Fruit fly (Drosophila melanogaster) Kc167 (cell line): ENCODE measurements around the gene CG11619.

ENCODE experiments used
- Myc ChIP-seq: fragments of >200 bp; optimal IDR thresholded peaks from 2 replicates; lab custom pipeline; 2017; ENCODE audit warnings: missing external identifiers
- Sin3A ChIP-seq: fragments of >200 bp; optimal IDR thresholded peaks from 2 replicates; lab custom pipeline; 2018; ENCODE audit warnings: missing external identifiers
- h ChIP-seq: fragments of >200 bp; optimal IDR thresholded peaks from 3 replicates; lab custom pipeline; 2018; ENCODE audit warnings: missing external identifiers
- insv ChIP-seq: fragments of >200 bp; optimal IDR thresholded peaks from 3 replicates; lab custom pipeline; 2018; ENCODE audit warnings: missing external identifiers
- psq ChIP-seq: fragments of >200 bp; optimal IDR thresholded peaks from 2 replicates; lab custom pipeline; 2017; ENCODE audit warnings: missing external identifiers
- ttk ChIP-seq: sonication (Bioruptor generic); optimal IDR thresholded peaks from 2 replicates; lab custom pipeline; 2017; ENCODE audit warnings: missing external identifiers

The CG11619 gene

DNA sequence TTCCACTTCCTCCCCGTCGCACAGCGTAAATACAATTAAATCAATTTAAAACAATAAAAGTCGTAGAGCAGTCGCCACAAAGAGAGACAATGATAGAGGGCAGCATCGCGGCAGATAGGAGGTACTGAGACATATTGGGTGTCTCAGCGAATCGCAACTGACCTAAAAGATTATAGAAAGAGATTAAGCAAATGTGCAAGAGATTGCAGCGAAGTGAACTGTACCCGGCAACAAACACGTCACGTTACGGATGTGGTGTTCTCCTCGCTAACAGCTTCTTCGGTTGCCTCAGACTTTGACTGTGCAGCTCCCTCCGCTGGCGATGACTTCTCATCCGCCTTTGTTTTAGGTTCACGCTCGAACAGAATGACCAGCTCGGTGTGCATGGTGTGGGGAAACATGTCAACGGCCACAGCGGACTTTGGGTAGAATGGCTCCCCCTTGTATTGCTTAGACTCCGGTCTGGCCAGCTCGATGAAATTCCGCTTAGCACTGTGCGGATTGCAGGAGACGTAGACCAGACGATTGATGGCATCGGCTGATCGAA is 10.2 kb upstream of the CG11619 start:
- TF ChIP-seq Myc (lab: Kevin White, UChicago) (no peak), Sin3A (lab: Kevin White, UChicago) (no peak), psq (no peak), ttk (lab: Kevin White, UChicago) (no peak), insv (lab: Kevin White, UChicago) (no peak), h (no peak)

DNA sequence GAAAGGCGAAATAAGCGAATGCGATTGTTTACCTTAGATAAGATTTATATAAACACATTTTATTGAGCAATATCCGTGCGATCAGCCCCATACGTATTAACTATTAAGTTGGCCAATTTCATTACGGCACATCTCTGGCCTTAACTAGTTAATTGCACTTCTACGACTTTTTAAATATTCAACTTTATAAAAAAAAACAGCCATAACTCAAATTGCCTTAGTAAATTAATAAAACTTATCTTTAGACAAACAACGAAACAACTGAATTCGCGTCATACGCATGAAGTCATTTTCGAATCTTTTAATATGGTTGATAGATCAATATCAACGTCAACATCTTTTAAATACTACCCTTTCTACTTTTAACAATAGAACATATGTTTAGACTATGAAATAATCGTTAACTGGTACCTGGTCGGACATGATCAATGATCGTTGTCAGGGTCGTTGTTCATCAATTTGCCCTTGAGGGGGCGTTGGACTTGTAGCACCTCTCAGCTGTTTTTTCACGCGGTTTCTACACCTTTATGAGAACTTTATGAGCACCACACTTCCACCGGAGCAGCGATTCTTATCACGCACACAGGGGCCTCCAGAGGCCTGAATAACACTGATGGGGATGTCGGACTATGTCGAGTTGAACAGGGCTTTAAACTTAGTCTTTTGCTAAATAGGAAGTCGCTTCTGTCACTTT is 9.6 kb upstream of the CG11619 start, which contains the start of gene CG18135:
CG18135 (minus strand) TSS at position 694 of the 694 bp plus-strand sequence.
- TF ChIP-seq ttk (lab: Kevin White, UChicago) (no peak), insv (lab: Kevin White, UChicago) (no peak), Myc (lab: Kevin White, UChicago) (no peak), Sin3A (lab: Kevin White, UChicago) (no peak), h (no peak), psq (no peak)

dm6 chr3L:18996774-18997589 is 8.9 kb upstream of the CG11619 start:
- TF ChIP-seq Myc (lab: Kevin White, UChicago), result no peak
- TF ChIP-seq Sin3A (lab: Kevin White, UChicago), result no peak
- no peak for TF ChIP-seq h
- no peak for TF ChIP-seq psq
- no peak for TF ChIP-seq insv (lab: Kevin White, UChicago)
- no peak for TF ChIP-seq ttk (lab: Kevin White, UChicago)

DNA sequence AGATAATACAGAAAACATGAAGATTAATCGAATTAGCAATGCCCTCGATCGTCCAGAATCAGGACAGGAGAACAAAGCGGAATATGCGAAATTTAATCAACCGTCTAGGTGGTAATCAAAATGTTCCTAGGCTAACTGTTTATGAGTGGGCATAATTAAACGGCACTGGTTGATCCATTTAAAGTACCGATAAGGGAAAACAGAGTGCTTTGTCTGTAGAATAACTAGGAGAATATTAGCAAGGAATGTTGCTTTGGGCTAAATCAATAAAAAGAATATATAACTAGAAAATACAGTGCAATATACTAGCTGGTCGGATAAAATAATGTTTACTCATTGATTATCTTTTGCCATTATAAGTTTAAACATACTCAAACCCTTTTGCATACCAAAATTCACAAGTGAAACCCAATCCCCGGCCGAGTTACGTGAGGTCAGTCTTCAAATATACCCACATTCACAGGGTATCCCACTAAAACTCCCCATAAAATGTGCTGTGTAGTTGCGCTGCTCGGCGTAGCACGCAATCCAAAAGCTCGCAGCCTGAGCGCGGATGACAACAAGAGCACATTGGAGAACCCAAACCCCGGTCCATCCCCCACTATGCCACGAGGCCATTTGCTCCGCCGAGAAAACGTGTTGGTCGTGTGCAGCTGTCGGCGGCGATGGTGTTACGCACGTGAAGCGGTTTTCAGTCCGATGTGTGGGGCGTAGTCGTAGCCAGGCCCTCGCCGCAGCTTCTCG is 8.1 kb upstream of the CG11619 start:
- TF ChIP-seq h, result no peak
- TF ChIP-seq psq, result no peak
- no peak for TF ChIP-seq insv (lab: Kevin White, UChicago)
- no peak for TF ChIP-seq Myc (lab: Kevin White, UChicago)
- no peak for TF ChIP-seq ttk (lab: Kevin White, UChicago)

DNA sequence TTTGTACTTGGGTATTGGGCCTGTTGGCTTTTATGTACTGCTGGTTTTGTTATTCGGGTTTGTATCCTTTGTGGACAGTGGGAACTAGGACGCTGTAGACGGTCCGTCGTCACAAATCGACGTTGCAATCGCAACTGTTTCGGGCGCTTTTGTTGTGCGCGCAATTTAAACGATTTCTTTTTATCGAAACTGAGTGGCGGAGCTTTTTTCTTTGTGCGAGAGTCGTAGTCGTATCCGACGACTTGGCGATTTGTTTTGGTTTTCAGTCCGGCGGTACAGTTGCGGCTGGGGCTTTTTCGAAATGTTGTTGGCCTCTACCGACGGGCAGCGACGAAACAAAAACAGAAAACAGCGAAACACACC is 7.5 kb upstream of the CG11619 start:
- no peak for TF ChIP-seq h
- TF ChIP-seq psq, result no peak
- TF ChIP-seq insv (lab: Kevin White, UChicago), result no peak
- TF ChIP-seq Sin3A (lab: Kevin White, UChicago), result no peak
- TF ChIP-seq Myc (lab: Kevin White, UChicago), result no peak
- no peak for TF ChIP-seq ttk (lab: Kevin White, UChicago)

DNA sequence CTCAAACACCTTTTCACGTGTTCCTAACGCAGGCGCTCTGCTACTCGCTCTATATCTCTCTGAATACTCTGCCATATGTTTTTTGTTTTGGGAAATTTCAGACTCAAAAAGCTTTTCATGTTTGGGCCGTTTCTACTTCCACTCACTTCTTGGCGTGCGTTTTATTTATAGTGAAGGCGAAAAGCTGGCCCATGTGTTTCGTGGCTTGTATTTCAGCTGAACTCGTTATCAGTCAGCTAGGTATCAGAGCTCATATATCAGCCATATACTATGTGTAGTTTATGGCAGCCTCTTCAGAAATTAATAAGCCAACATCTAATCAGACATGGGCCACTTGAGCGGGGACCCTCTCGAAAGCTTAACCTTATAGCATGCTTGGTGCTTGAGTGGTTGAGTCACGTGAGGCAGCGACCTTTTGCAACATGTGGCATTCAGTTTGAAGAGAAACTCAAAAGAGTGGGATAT is 6.4 kb upstream of the CG11619 start:
- TF ChIP-seq ttk (lab: Kevin White, UChicago), result no peak

DNA sequence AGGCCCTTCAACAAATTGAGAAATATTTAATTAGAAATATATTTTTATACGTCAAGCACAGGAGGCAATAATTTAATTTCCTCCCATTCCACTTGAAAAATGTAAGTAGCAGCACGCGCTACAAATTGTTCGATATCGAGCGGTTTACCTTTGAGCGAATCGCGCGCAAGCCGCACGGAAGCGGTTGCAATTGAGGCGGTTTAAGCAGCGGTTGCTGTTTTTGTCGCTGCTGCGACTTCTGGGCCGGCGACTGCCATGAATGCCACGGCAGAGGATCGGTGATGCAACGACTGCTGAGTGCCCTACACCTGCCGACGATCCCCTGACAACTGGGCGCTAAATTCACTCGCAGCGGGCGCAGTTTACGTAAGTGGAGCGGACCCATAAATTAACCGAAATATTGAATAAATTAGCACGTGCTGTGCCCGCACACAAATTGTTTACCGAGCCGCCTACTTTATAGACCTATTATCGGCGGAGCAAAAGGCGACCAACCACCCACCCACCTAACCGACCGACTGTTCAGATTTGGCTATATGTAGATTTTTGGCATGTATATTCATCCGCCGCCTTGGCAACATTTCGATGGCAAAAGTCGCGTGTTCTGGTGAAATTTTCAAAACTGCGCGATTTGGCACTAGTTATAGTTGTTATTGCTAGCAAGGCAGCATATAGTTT is 5.6 kb upstream of the CG11619 start:
- TF ChIP-seq insv (lab: Kevin White, UChicago) (no peak), h (no peak), psq (no peak), Myc (lab: Kevin White, UChicago) (no peak), ttk (lab: Kevin White, UChicago) (no peak), Sin3A (lab: Kevin White, UChicago) (no peak)

DNA sequence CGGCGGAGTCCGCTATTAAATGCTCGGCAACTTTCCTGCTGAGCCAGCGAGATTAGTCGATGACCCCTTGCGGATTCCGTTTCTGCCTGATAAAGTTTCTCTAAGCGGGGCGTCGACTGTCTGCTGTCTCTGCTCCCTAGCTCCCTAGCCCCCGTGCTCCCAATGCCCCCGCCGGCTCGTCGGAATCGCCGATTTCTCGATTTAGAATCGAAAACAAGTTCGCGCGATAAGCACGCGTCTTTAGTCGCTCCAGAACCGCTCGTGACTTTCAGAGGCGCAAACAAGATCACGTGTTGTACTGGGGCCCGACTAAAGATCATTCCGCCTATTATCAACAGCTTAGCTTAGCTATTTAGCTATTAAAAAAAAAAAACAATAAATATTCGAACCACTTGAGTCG is 4.7 kb upstream of the CG11619 start:
- TF ChIP-seq ttk (lab: Kevin White, UChicago) (no peak), Myc (lab: Kevin White, UChicago) (no peak), Sin3A (lab: Kevin White, UChicago) (no peak), h (no peak), psq (no peak), insv (lab: Kevin White, UChicago) (no peak)

DNA sequence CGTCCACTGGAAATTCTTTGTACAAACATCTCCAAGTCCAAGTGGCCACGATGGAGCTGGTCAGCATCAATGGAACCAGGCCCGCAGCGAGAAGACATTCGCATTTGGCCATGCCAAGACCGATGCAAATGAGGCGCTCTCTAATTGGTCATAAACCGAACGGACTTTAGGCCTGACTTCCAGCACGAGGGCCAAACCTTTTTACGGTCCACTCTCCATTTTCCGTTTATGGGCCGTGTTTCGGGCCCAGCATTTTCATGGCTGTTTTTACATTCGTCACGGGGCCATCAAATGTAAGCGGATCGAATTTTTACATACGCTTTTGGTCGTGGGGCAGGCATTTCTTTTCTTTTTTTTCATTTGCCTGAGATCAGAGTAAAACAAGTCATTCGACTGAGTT is 1.5 kb upstream of the CG11619 start, which contains the start of gene CG34256:
CG34256 (minus strand) TSS at position 205 of the 400 bp plus-strand sequence.
- TF ChIP-seq insv (lab: Kevin White, UChicago) (no peak), ttk (lab: Kevin White, UChicago) (no peak), Sin3A (lab: Kevin White, UChicago) (no peak), Myc (lab: Kevin White, UChicago) (no peak), h (no peak), psq (no peak)

DNA sequence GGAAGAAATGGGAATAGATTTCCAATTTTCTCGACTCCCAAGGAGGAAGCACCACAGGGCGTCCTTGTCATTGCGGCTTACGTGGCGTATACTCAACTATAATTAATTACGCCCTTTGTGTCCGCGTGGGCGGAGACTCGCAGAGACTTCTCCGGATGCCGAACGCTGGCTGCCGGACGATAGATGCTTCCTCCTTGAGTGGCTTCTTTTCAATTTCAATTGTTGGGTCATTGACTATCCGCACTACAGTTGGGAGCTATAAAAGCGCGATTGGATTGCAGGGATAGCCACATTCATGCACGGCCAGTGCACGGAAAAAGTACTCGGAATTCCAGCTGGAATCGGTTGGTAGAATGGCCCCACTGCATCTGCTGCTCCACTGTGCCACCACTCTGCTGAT is 3.5 kb downstream of the CG11619 start, which contains the start of gene CG14075:
CG14075 (plus strand) TSS at position 301 of the 400 bp plus-strand sequence.
- TF ChIP-seq Sin3A (lab: Kevin White, UChicago), result no peak
- TF ChIP-seq insv (lab: Kevin White, UChicago), result no peak
- TF ChIP-seq h, result no peak
- TF ChIP-seq psq, result no peak
- TF ChIP-seq ttk (lab: Kevin White, UChicago), result no peak
- no peak for TF ChIP-seq Myc (lab: Kevin White, UChicago)

DNA sequence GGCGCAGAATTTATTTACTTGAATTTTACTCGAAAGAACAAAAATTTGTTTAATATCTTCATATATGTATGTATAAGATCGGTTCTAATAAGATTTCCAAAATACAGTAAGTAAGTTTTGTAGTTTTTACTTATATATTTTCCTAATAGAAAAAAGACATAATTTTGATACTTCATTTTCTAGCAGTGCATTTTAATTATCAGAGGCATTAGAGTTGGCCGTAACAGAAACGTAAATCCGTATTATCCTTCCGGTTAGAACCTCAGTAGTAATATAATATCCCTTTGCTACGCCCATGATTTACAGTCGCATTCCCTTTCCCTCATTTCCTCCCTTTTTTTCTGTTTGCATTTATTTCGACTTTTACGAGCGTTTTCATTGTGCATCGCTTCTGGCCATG is 11.4 kb downstream of the CG11619 start:
- no peak for TF ChIP-seq Sin3A (lab: Kevin White, UChicago)
- TF ChIP-seq ttk (lab: Kevin White, UChicago), result no peak
- TF ChIP-seq insv (lab: Kevin White, UChicago), result no peak
- TF ChIP-seq psq, result no peak
- TF ChIP-seq Myc (lab: Kevin White, UChicago), result no peak
- no peak for TF ChIP-seq h
